Fruit fly (Drosophila melanogaster) S2 (cell line): ENCODE data around the gene wntD.

Source experiments
- CG8478 ChIP-seq: fragments of >200 bp; optimal IDR thresholded peaks from 2 replicates; lab custom pipeline; 2018
- CTCF ChIP-seq, 2 experiments: fragments of >200 bp; optimal IDR thresholded peaks; 2 replicates each; lab custom pipeline; 2018

wntD gene

dm6 chr3R:13257110-13257509, 35.9 kb downstream of the wntD start:
- TF ChIP-seq CG8478 (lab: Kevin White, UChicago), result no peak
- TF ChIP-seq CTCF (optimal IDR thresholded peaks at IDR 0.05; lab: Kevin White, UChicago), result no peak
